In the genomic region with DNA sequence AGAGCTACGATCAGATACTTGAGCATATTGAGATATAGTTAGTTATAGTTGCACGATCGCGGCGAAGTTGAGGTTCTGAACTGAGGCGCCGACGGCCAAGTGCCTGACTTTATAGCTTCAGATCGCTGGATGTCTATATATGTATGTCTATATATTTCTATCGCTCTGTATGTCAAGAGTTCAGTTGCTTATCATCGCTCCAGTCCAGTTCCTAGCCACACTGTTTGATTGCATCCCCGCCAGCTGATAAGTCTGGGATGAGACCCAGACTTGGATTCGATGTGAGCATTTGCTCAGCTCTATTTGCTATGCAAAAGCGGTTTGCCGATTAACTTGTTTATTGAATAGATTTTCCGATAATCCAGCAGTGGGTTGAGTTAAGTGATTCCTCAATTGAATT, we compare ENCODE assay signal across 2 fruit fly cellular contexts.
TF ChIP-seq lines count a peak whose summit lies in the region.

No protein-coding gene starts in this region.

- TF ChIP-seq CTCF in whole organism, embryonic (GFP tag; optimal IDR thresholded peaks at IDR 0.05; lab: Kevin White, UChicago) = no peak

TF ChIP-seq in whole organism, embryonic, 481 proteins besides CTCF, POLR2A, EP300 and RAD21:
- TF ChIP-seq CG18011 (GFP tag; optimal IDR thresholded peaks at IDR 0.05; lab: Kevin White, UChicago) (no peak), CG5245 (GFP tag; optimal IDR thresholded peaks at IDR 0.05; lab: Kevin White, UChicago) (no peak), croc (GFP tag; conservative IDR thresholded peaks at IDR 0.05; lab: Robert Waterston, UW) (no peak), CG13775 (GFP tag; optimal IDR thresholded peaks at IDR 0.05; lab: Kevin White, UChicago) (no peak), gt (GFP tag; IDR thresholded peaks at IDR 0.05; lab: Robert Waterston, UW) (no peak), HHEX (GFP tag; optimal IDR thresholded peaks at IDR 0.05; lab: Kevin White, UChicago) (no peak), stwl (tag; optimal IDR thresholded peaks at IDR 0.05; lab: Kevin White, UChicago) (no peak), bsh (GFP tag; optimal IDR thresholded peaks at IDR 0.05; lab: Kevin White, UChicago) (no peak), CG7556 (GFP tag; optimal IDR thresholded peaks at IDR 0.05; lab: Kevin White, UChicago) (no peak), B-H2 (GFP tag; optimal IDR thresholded peaks at IDR 0.05; lab: Kevin White, UChicago) (no peak), sr (GFP tag; IDR thresholded peaks at IDR 0.05; lab: Robert Waterston, UW) (no peak), mirr (GFP tag; optimal IDR thresholded peaks at IDR 0.05; lab: Kevin White, UChicago) (no peak), ara (GFP tag; IDR thresholded peaks at IDR 0.05; lab: Robert Waterston, UW) (no peak), sug (tag; optimal IDR thresholded peaks at IDR 0.05; lab: Kevin White, UChicago) (peak; percentile 20), Blimp-1 (GFP tag; optimal IDR thresholded peaks at IDR 0.05; lab: Kevin White, UChicago) (no peak), Hey (tag; optimal IDR thresholded peaks at IDR 0.05; lab: Kevin White, UChicago) (no peak), ssp (GFP tag; IDR thresholded peaks at IDR 0.05; lab: Robert Waterston, UW) (no peak), CG5953 (GFP tag; IDR thresholded peaks at IDR 0.05; lab: Robert Waterston, UW) (no peak), CG34376 (GFP tag; optimal IDR thresholded peaks at IDR 0.05; lab: Kevin White, UChicago) (peak; percentile 59), CG17568 (GFP tag; optimal IDR thresholded peaks at IDR 0.05; lab: Kevin White, UChicago) (no peak), gcm (GFP tag; optimal IDR thresholded peaks at IDR 0.05; lab: Kevin White, UChicago) (no peak), dysf (GFP tag; IDR thresholded peaks at IDR 0.05; lab: Robert Waterston, UW) (0 out of 3 replicates have a peak, but pooled peaks have one; percentile 7), CG12219 (GFP tag; optimal IDR thresholded peaks at IDR 0.05; lab: Kevin White, UChicago) (no peak), CG8089 (GFP tag; optimal IDR thresholded peaks at IDR 0.05; lab: Kevin White, UChicago) (no peak), Eip74EF (GFP tag; optimal IDR thresholded peaks at IDR 0.05; lab: Kevin White, UChicago) (peak in 1 of 2 experiments; percentile 6), MBD-R2 (GFP tag; IDR thresholded peaks at IDR 0.05; lab: Robert Waterston, UW) (no peak), tna (GFP tag; IDR thresholded peaks at IDR 0.05; lab: Robert Waterston, UW; ENCODE audit: partially characterized antibody) (no peak), CG3065 (GFP tag; optimal IDR thresholded peaks at IDR 0.05; lab: Kevin White, UChicago) (no peak), chinmo (GFP tag; IDR thresholded peaks at IDR 0.05; lab: Robert Waterston, UW; ENCODE audit: partially characterized antibody) (0 out of 4 replicates have a peak, but pooled peaks have one; percentile 60), CG42726 (GFP tag; IDR thresholded peaks at IDR 0.05; lab: Robert Waterston, UW; ENCODE audit: partially characterized antibody) (no peak), CG9437 (GFP tag; optimal IDR thresholded peaks at IDR 0.05; lab: Kevin White, UChicago) (no peak), CG5180 (GFP tag; optimal IDR thresholded peaks at IDR 0.05; lab: Kevin White, UChicago) (no peak), Fer1 (GFP tag; optimal IDR thresholded peaks at IDR 0.05; lab: Kevin White, UChicago) (no peak), CG11560 (tag; IDR thresholded peaks at IDR 0.05; lab: Robert Waterston, UW) (no peak), HLH54F (GFP tag; optimal IDR thresholded peaks at IDR 0.05; lab: Kevin White, UChicago) (no peak), prd (optimal IDR thresholded peaks at IDR 0.05; lab: Kevin White, UChicago) (no peak), prd (GFP tag; IDR thresholded peaks at IDR 0.05; lab: Robert Waterston, UW) (no peak), Hmx (GFP tag; optimal IDR thresholded peaks at IDR 0.05; lab: Kevin White, UChicago) (no peak), CG18764 (GFP tag; optimal IDR thresholded peaks at IDR 0.05; lab: Kevin White, UChicago) (no peak)

TF ChIP-seq in whole organism, prepupa, 60 proteins besides CTCF, POLR2A, EP300 and RAD21:
- TF ChIP-seq svp (GFP tag; lab: Kevin White, UChicago) (peak; percentile 96), Lpt (GFP tag; optimal IDR thresholded peaks at IDR 0.05; lab: Kevin White, UChicago) (no peak), Eip78C (GFP tag; lab: Kevin White, UChicago) (peak; percentile 60)
